Worm (Caenorhabditis elegans) whole organism, L1 larva: Measurements from ENCODE around the gene H10E21.1.

Experiments
- ces-1 ChIP-seq: fragments of 150-350 bp; optimal IDR thresholded peaks from 2 replicates; lab custom pipeline; 2014; ENCODE audit warnings: missing biosample characterization, missing genetic modification reagents, missing genetic modification characterization
- efl-3 ChIP-seq: fragments of 200-800 bp; sonication (Bioruptor generic); optimal IDR thresholded peaks from 2 replicates; lab custom pipeline; 2018; ENCODE audit warnings: mild to moderate bottlenecking, missing genetic modification characterization, missing compliant biosample characterization
- fkh-10 ChIP-seq: sonication (generic microtip); optimal IDR thresholded peaks from 2 replicates; lab custom pipeline; 2017; ENCODE audit warnings: missing biosample characterization, missing genetic modification reagents, missing genetic modification characterization
- fkh-4 ChIP-seq: sonication (generic microtip); optimal IDR thresholded peaks from 2 replicates; lab custom pipeline; 2016; ENCODE audit warnings: missing compliant biosample characterization, missing genetic modification characterization, borderline replicate concordance
- fos-1 ChIP-seq: fragments of 150-350 bp; optimal IDR thresholded peaks from 2 replicates; lab custom pipeline; 2014; ENCODE audit warnings: missing biosample characterization, missing genetic modification characterization
- lin-39 ChIP-seq: fragments of 150-350 bp; optimal IDR thresholded peaks from 2 replicates; lab custom pipeline; 2014; ENCODE audit warnings: missing biosample characterization, missing genetic modification reagents, missing genetic modification characterization
- mep-1 ChIP-seq: fragments of 150-350 bp; optimal IDR thresholded peaks from 2 replicates; lab custom pipeline; 2014; ENCODE audit warnings: missing biosample characterization, missing genetic modification characterization
- nhr-237 ChIP-seq: fragments of 150-350 bp; optimal IDR thresholded peaks from 2 replicates; lab custom pipeline; 2014; ENCODE audit warnings: missing biosample characterization, missing genetic modification characterization
- nhr-76 ChIP-seq: sonication (generic microtip); optimal IDR thresholded peaks from 2 replicates; lab custom pipeline; 2017; ENCODE audit warnings: missing biosample characterization, missing genetic modification characterization
- nhr-77 ChIP-seq: fragments of 150-350 bp; optimal IDR thresholded peaks from 2 replicates; lab custom pipeline; 2014; ENCODE audit warnings: missing biosample characterization, missing genetic modification characterization
- snu-23 ChIP-seq: sonication (generic microtip); optimal IDR thresholded peaks from 2 replicates; lab custom pipeline; 2016; ENCODE audit warnings: missing genetic modification characterization, missing compliant biosample characterization

- TF ChIP-seq nhr-237 (tag; lab: Kevin White, UChicago) (no peak), ces-1 (GFP tag; lab: Kevin White, UChicago) (no peak), nhr-77 (tag; lab: Kevin White, UChicago) (no peak), lin-39 (no peak), fkh-4 (no peak), mep-1 (no peak), nhr-76 (tag; lab: Kevin White, UChicago) (no peak), snu-23 (GFP tag; lab: Kevin White, UChicago) (no peak), fos-1 (no peak), efl-3 (GFP tag; lab: Kevin White, UChicago) (no peak), fkh-10 (no peak)
Measured at ce11 chrIII:2919-3371, 12.6 kb upstream of the H10E21.1 start, which contains the start of the genes fbxa-6, cTel54X.2 and npr-30.
